Worm (Caenorhabditis elegans) whole organism, late embryonic: ENCODE measurements around the gene K08E4.7.

Source experiments
- F13H6.1 ChIP-seq: sonication (generic microtip); optimal IDR thresholded peaks from 2 replicates; lab custom pipeline; 2016; ENCODE audit warnings: missing genetic modification characterization, missing compliant biosample characterization
- Y22D7AL.16 ChIP-seq: sonication (generic microtip); optimal IDR thresholded peaks from 2 replicates; lab custom pipeline; 2016; ENCODE audit warnings: missing genetic modification characterization, missing compliant biosample characterization
- ahr-1 ChIP-seq: sonication (generic microtip); optimal IDR thresholded peaks from 2 replicates; lab custom pipeline; 2016; ENCODE audit warnings: missing genetic modification characterization, missing compliant biosample characterization
- ceh-14 ChIP-seq: sonication (generic microtip); optimal IDR thresholded peaks from 2 replicates; lab custom pipeline; 2016; ENCODE audit warnings: missing genotype, missing genetic modification characterization, missing compliant biosample characterization
- ceh-30 ChIP-seq: fragments of 150-350 bp; optimal IDR thresholded peaks from 2 replicates; lab custom pipeline; 2014; ENCODE audit warnings: missing biosample characterization, missing genetic modification characterization
- ceh-34 ChIP-seq: sonication (generic microtip); optimal IDR thresholded peaks from 2 replicates; lab custom pipeline; 2016; ENCODE audit warnings: mild to moderate bottlenecking, missing genetic modification characterization, missing compliant biosample characterization
- ceh-9 ChIP-seq: sonication (generic microtip); optimal IDR thresholded peaks from 2 replicates; lab custom pipeline; 2016; ENCODE audit warnings: mild to moderate bottlenecking, missing genetic modification characterization, inconsistent platforms, missing compliant biosample characterization
- dve-1 ChIP-seq: sonication (generic microtip); optimal IDR thresholded peaks from 2 replicates; lab custom pipeline; 2017; ENCODE audit warnings: antibody characterized with exemption, mild to moderate bottlenecking, missing genetic modification characterization, missing compliant biosample characterization
- gmeb-2 ChIP-seq: sonication (generic microtip); optimal IDR thresholded peaks from 2 replicates; lab custom pipeline; 2016; ENCODE audit warnings: missing genetic modification characterization, inconsistent platforms, missing compliant biosample characterization
- hlh-30 ChIP-seq: sonication (generic microtip); optimal IDR thresholded peaks from 2 replicates; lab custom pipeline; 2017; ENCODE audit warnings: antibody characterized with exemption, missing genetic modification characterization, missing compliant biosample characterization; ENCODE audit not compliant: insufficient read depth
- mec-3 ChIP-seq: sonication (generic microtip); optimal IDR thresholded peaks from 2 replicates; lab custom pipeline; 2016; ENCODE audit warnings: borderline replicate concordance, missing genetic modification characterization, missing compliant biosample characterization
- nfya-1 ChIP-seq: sonication (generic microtip); optimal IDR thresholded peaks from 2 replicates; lab custom pipeline; 2017; ENCODE audit warnings: missing genetic modification characterization, mild to moderate bottlenecking, missing compliant biosample characterization, antibody characterized with exemption, moderate library complexity
- pha-4 ChIP-seq: fragments of 150-350 bp; optimal IDR thresholded peaks from 2 replicates; lab custom pipeline; 2018; ENCODE audit warnings: missing biosample characterization, missing genetic modification reagents, missing genetic modification characterization
- ref-2 ChIP-seq: sonication (generic microtip); optimal IDR thresholded peaks from 2 replicates; lab custom pipeline; 2016; ENCODE audit warnings: missing genetic modification characterization, missing compliant biosample characterization
- tbx-2 ChIP-seq: sonication (generic microtip); optimal IDR thresholded peaks from 2 replicates; lab custom pipeline; 2016; ENCODE audit warnings: missing genetic modification characterization, missing compliant biosample characterization
- ttx-3 ChIP-seq: sonication (generic microtip); optimal IDR thresholded peaks from 2 replicates; lab custom pipeline; 2016; ENCODE audit warnings: missing genetic modification reagents, missing genetic modification characterization, missing compliant biosample characterization
- unc-42 ChIP-seq: sonication (generic microtip); optimal IDR thresholded peaks from 2 replicates; lab custom pipeline; 2016; ENCODE audit warnings: missing genotype, missing genetic modification characterization, missing compliant biosample characterization
- unc-86 ChIP-seq: sonication (generic microtip); optimal IDR thresholded peaks from 2 replicates; lab custom pipeline; 2016; ENCODE audit warnings: missing genetic modification characterization, missing compliant biosample characterization

K08E4.7 gene

ce11 chrIV:12114498-12114897, 38.9 kb downstream of the K08E4.7 start:
- no peak for TF ChIP-seq mec-3 (tag; lab: Kevin White, UChicago)
- peak; percentile 91 for TF ChIP-seq unc-42 (tag; lab: Kevin White, UChicago)
- TF ChIP-seq ceh-14 (tag; lab: Kevin White, UChicago): no peak
- TF ChIP-seq, all 69 proteins: peak for 1

- TF ChIP-seq nfya-1 (peak; percentile 88), Y22D7AL.16 (tag; lab: Kevin White, UChicago) (no peak)
Measured at ce11 chrIV:12120536-12120935, 44.9 kb downstream of the K08E4.7 start.

ce11 chrIV:12121076-12121475, 45.5 kb downstream of the K08E4.7 start, which contains the start of the genes ddb-1 and M18.6:
Gene ddb-1, minus strand, starts transcription at chrIV:12121165.
Gene M18.6, plus strand, starts transcription at chrIV:12121310.
- no peak for TF ChIP-seq pha-4 (tag; lab: Kevin White, UChicago)
- TF ChIP-seq nfya-1: peak; percentile 26
- TF ChIP-seq ttx-3 (tag; lab: Kevin White, UChicago): no peak
- no peak for TF ChIP-seq hlh-30 (tag; lab: Kevin White, UChicago)
- no peak for TF ChIP-seq ceh-34 (tag; lab: Kevin White, UChicago)
- no peak for TF ChIP-seq dve-1 (tag; lab: Kevin White, UChicago)

ce11 chrIV:12122874-12123664, 47.5 kb downstream of the K08E4.7 start, which contains the start of gene aly-3:
Gene aly-3, plus strand, starts transcription at chrIV:12123282.
- TF ChIP-seq ref-2 (tag; lab: Kevin White, UChicago): no peak
- TF ChIP-seq gmeb-2 (tag; lab: Kevin White, UChicago): no peak
- no peak for TF ChIP-seq ceh-30 (tag; lab: Kevin White, UChicago)
- TF ChIP-seq nfya-1: peak; percentile 11
- TF ChIP-seq F13H6.1 (tag; lab: Kevin White, UChicago): no peak
- peak; percentile 19 for TF ChIP-seq tbx-2 (tag; lab: Kevin White, UChicago)
- no peak for TF ChIP-seq ceh-9 (tag; lab: Kevin White, UChicago)

ce11 chrIV:12124314-12125084, 48.9 kb downstream of the K08E4.7 start, which contains the start of gene dhhc-6:
Gene dhhc-6, plus strand, starts transcription at chrIV:12124952.
- TF ChIP-seq unc-86 (tag; lab: Kevin White, UChicago) (no peak), ahr-1 (no peak), ceh-9 (tag; lab: Kevin White, UChicago) (no peak), ttx-3 (tag; lab: Kevin White, UChicago) (no peak)
- TF ChIP-seq, all 69 proteins: peak for 0
